Worm (Caenorhabditis elegans): ENCODE data around the gene F26F12.5.

Gene F26F12.5

DNA sequence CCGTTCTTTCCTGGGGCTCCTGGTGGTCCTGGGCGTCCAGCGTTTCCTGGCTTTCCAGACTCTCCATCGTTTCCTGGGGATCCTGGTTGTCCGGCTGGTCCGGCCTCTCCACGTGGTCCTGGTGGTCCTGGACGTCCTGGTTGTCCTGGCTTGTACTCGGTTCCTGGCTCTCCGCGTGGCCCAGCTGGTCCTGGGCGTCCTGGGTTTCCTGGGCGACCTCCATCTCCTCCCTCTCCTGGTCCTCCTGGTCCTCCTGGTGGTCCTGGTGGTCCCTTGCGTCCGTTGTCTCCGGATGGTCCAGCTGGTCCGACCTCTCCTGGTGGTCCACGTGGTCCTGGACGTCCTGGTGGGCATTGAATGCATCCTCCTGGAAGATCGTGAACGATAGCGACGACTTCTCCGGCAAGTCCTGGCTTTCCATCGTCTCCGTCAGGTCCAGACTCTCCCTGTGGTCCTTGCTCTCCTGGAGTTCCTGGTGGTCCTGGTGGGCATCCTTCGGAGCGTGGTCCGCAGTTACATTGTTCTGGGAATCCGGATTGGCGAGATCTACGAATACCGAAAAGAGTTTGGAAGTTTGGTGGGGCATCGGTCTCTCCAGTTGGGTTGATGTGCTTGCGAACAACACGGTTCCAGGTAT, 28.9 kb downstream of the F26F12.5 start:
- no peak for TF ChIP-seq unc-3 (GFP tag; conservative IDR thresholded peaks at IDR 0.05)
- TF ChIP-seq unc-3 (tag; optimal IDR thresholded peaks at IDR 0.05), result no peak
- TF ChIP-seq mec-3 (tag; optimal IDR thresholded peaks at IDR 0.05; ENCODE audit: borderline replicate concordance), result peak; percentile 64
- TF ChIP-seq pros-1 (tag; optimal IDR thresholded peaks at IDR 0.05), result no peak
- peak; percentile 1 for TF ChIP-seq C08G9.2 (tag; optimal IDR thresholded peaks at IDR 0.05)
- peak; percentile 17 for TF ChIP-seq ceh-34 (tag; optimal IDR thresholded peaks at IDR 0.05)

DNA sequence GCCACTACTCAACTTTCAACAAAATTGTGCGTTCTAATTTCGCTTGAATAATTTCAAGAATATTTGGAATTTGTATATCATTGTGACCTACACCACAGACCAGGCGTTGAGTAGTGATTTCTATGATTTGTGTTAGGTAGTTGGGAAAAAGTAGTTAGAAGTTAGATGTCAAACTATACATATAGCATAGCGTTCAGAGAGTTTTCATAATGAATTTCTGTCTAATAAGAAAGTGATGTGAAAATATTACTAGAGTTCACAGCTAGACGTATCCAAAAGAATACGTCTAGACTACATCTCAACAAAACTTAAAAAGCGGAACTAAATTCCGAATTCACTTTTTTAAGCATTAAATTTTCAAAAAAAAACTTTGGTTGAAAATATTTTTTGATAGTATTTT, 29.6 kb downstream of the F26F12.5 start:
- TF ChIP-seq mec-3 (tag; optimal IDR thresholded peaks at IDR 0.05; ENCODE audit: borderline replicate concordance) (no peak), ets-4 (tag; optimal IDR thresholded peaks at IDR 0.05) (no peak)

DNA sequence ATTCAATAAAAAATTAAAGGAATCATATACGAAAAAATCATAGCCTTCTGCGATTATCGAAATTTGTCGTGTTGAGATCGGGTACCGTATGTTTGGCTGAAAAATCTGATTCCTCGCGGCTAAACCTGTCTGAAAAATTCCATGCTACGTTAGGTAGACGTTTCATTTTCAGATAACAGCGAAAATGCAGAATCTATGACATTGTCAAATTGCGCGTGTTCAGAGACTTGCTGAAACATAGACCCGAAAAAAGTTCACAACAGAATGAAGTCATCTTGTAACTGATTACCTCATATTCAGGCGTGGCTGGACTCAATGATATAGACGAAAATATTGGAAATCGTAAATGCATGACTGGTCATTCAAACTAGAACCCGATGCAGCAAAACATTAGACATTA, 31.5 kb downstream of the F26F12.5 start, which contains the start of gene srh-76:
TSS of gene srh-76 (plus strand) at position 301 of the 400 bp plus-strand sequence.
- TF ChIP-seq ceh-34 (tag; optimal IDR thresholded peaks at IDR 0.05) (no peak), hlh-30 (tag; optimal IDR thresholded peaks at IDR 0.05; ENCODE audit: insufficient read depth) (no peak), ceh-18 (tag; optimal IDR thresholded peaks at IDR 0.05) (no peak), zip-5 (tag; optimal IDR thresholded peaks at IDR 0.05) (no peak), eyg-1 (tag; optimal IDR thresholded peaks at IDR 0.05) (no peak), elt-2 (tag; optimal IDR thresholded peaks at IDR 0.05) (no peak), dmd-4 (tag; optimal IDR thresholded peaks at IDR 0.05; ENCODE audit: borderline replicate concordance) (no peak), K02D7.2 (tag; optimal IDR thresholded peaks at IDR 0.05) (no peak), dve-1 (tag; optimal IDR thresholded peaks at IDR 0.05) (no peak), pha-4 (tag; optimal IDR thresholded peaks at IDR 0.05) (no peak), fkh-10 (GFP tag; optimal IDR thresholded peaks at IDR 0.05) (no peak), ceh-2 (tag; optimal IDR thresholded peaks at IDR 0.05) (no peak), ceh-48 (tag; optimal IDR thresholded peaks at IDR 0.05) (no peak), unc-3 (GFP tag; conservative IDR thresholded peaks at IDR 0.05) (no peak), unc-3 (tag; optimal IDR thresholded peaks at IDR 0.05) (no peak)

DNA sequence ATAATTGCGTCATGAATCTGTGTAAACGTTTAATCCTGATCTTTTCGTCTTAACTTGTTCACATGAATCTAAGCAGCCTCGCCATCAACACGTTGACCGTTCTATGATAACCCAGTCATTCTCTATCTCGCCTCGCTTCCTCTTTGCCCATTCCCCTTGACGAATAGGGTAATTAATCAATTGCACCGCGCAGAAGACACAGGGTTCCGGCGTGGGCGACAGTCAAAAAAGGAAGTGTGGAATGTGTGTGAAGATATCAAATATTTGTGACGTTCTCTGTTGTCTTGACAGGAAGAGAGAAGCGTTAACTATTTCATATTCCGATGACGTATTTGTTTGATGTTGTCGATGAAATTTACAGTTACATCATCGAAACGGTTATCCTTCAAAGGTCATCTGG, 32.2 kb downstream of the F26F12.5 start:
- TF ChIP-seq fkh-10 (GFP tag; optimal IDR thresholded peaks at IDR 0.05) (no peak), pha-4 (tag; optimal IDR thresholded peaks at IDR 0.05) (no peak), mec-3 (tag; optimal IDR thresholded peaks at IDR 0.05; ENCODE audit: borderline replicate concordance) (no peak), ama-1 (optimal IDR thresholded peaks at IDR 0.05) (peak; percentile 51)

- TF ChIP-seq ztf-16 (tag; optimal IDR thresholded peaks at IDR 0.05) (no peak), sox-2 (GFP tag; IDR thresholded peaks at IDR 0.05) (no peak), fkh-6 (tag; optimal IDR thresholded peaks at IDR 0.05) (no peak), ama-1 (optimal IDR thresholded peaks at IDR 0.05) (no peak), pros-1 (tag; optimal IDR thresholded peaks at IDR 0.05) (no peak), hlh-6 (tag; optimal IDR thresholded peaks at IDR 0.05) (no peak), unc-55 (GFP tag; optimal IDR thresholded peaks at IDR 0.05) (no peak), nhr-11 (tag; optimal IDR thresholded peaks at IDR 0.05) (no peak), ref-2 (tag; optimal IDR thresholded peaks at IDR 0.05) (no peak), pax-1 (tag; optimal IDR thresholded peaks at IDR 0.05) (no peak), F13H6.1 (tag; optimal IDR thresholded peaks at IDR 0.05) (no peak), ceh-31 (tag; optimal IDR thresholded peaks at IDR 0.05) (no peak)
Measured at ce11 chrV:5831253-5831652, 33.7 kb downstream of the F26F12.5 start.

DNA sequence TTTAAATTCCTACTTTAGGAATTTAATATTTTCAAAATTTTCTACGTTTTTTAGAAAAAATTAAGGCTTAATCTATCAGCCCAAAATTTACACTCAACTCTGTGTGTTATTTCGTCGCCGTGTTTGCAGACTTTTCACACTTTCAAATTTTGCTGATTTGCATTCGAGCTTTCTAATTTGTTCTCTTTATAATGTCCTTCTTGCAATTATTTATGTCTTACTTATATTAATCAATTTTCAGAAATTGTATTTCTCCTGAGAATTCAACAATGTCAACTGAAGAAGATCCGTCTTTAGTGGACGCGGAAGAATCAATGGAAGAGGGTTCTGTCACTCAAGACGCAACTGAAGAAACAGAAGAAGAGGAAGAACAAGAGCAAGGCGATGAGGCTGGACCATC, 38.4 kb downstream of the F26F12.5 start, which contains the start of gene let-418:
TSS of gene let-418 (plus strand) at position 242 of the 400 bp plus-strand sequence.
- TF ChIP-seq pros-1 (tag; optimal IDR thresholded peaks at IDR 0.05) (no peak), hlh-30 (tag; optimal IDR thresholded peaks at IDR 0.05; ENCODE audit: insufficient read depth) (no peak), sox-2 (GFP tag; IDR thresholded peaks at IDR 0.05) (no peak)

All from whole organism, late embryonic.